Worm (Caenorhabditis elegans): ENCODE results near the gene F47F2.1.

- no peak for TF ChIP-seq ceh-6 (GFP tag; optimal IDR thresholded peaks at IDR 0.05)
- peak; percentile 32 for TF ChIP-seq ceh-31 (tag; optimal IDR thresholded peaks at IDR 0.05)
- no peak for TF ChIP-seq pqm-1 (tag; optimal IDR thresholded peaks at IDR 0.05)
Measured at ce11 chrX:3887595-3887994, 9.3 kb downstream of the F47F2.1 start.
